Worm (Caenorhabditis elegans): ENCODE measurements around the gene nhr-55.

The nhr-55 gene

DNA sequence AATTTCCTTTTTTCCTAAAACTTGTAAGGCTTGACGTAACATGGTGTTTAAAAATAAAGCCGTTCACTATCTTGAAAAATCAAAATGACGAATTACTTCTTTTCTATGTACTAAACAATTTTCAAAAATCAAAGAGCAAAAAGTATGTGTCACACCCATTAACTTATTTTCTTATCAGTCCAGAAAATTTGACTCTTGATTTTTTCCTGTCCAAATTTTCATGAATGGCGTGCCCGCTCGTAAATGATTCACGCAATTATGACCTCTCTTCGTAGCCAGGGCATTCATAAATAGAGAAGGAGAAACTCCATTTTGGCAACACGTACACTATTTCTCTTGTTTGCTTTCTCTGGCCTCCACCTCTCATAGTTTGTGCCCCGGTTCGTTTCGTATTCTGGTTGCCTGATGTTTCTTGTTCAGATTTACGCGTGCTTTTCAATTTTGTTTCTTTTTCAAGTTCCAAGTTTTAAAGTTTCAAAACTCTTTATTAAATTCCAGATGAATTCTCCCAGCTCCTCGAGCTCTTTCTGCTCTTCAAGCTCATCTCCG, at the start of gene nhr-55:
Gene nhr-55, plus strand, starts transcription at position 499 of the 549 bp plus-strand sequence.
- TF ChIP-seq hpl-2 (GFP tag; optimal IDR thresholded peaks at IDR 0.05): no peak
- no peak for TF ChIP-seq mep-1 (tag; optimal IDR thresholded peaks at IDR 0.05)
- TF ChIP-seq elt-2 (tag; optimal IDR thresholded peaks at IDR 0.05): peak; percentile 14
- peak; percentile 5 for TF ChIP-seq fkh-8 (tag; optimal IDR thresholded peaks at IDR 0.05)
- TF ChIP-seq skn-1 (tag; optimal IDR thresholded peaks at IDR 0.05): no peak
- TF ChIP-seq unc-130 (tag; optimal IDR thresholded peaks at IDR 0.05): no peak
- no peak for TF ChIP-seq nhr-90 (tag; optimal IDR thresholded peaks at IDR 0.05; ENCODE audit: poor library complexity)
- peak in 1 of 2 experiments; percentile 1 for TF ChIP-seq lin-35 (GFP tag; optimal IDR thresholded peaks at IDR 0.05)
- TF ChIP-seq lin-15B (tag; optimal IDR thresholded peaks at IDR 0.05): no peak
- no peak for TF ChIP-seq egl-27 (tag; optimal IDR thresholded peaks at IDR 0.05)
- no peak for TF ChIP-seq lin-14 (GFP tag; optimal IDR thresholded peaks at IDR 0.05)
- TF ChIP-seq snu-23 (GFP tag; optimal IDR thresholded peaks at IDR 0.05): no peak
- no peak for TF ChIP-seq dsc-1 (tag; optimal IDR thresholded peaks at IDR 0.05)
- no peak for TF ChIP-seq isw-1 (GFP tag; IDR thresholded peaks at IDR 0.05)
- no peak for TF ChIP-seq efl-3 (GFP tag; optimal IDR thresholded peaks at IDR 0.05)
- no peak for TF ChIP-seq tbx-2 (tag; optimal IDR thresholded peaks at IDR 0.05)
- TF ChIP-seq nhr-71 (tag; optimal IDR thresholded peaks at IDR 0.05): no peak
- no peak for TF ChIP-seq ztf-11 (tag; optimal IDR thresholded peaks at IDR 0.05)
- no peak for TF ChIP-seq sptf-1 (tag; optimal IDR thresholded peaks at IDR 0.05)
- no peak for TF ChIP-seq Y116A8C.19 (tag; optimal IDR thresholded peaks at IDR 0.05; ENCODE audit: borderline replicate concordance)

DNA sequence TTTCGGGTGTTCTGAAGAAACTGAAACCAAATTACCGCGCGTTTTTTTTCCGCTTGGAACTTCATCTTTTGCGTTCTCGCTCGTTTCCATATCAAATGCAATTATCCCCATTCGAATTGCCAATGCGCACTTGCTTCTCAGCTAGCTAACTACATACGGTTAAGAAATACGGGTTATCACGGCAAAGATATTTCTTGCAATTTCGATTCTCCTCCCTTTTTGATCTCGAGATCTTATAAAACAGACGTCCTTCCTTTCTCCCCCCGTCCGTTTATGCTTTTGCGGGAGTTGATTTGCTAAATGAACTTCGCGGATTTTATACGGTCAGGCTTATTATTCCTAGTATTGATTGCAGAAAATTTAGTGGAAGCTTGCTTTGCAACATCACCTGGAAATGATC, 49.1 kb upstream of the nhr-55 start, which contains the start of gene B0554.4:
Gene B0554.4, plus strand, starts transcription at position 301 of the 400 bp plus-strand sequence.
- no peak for TF ChIP-seq blmp-1 (tag; optimal IDR thresholded peaks at IDR 0.05)
- no peak for TF ChIP-seq nhr-237 (tag; optimal IDR thresholded peaks at IDR 0.05)

DNA sequence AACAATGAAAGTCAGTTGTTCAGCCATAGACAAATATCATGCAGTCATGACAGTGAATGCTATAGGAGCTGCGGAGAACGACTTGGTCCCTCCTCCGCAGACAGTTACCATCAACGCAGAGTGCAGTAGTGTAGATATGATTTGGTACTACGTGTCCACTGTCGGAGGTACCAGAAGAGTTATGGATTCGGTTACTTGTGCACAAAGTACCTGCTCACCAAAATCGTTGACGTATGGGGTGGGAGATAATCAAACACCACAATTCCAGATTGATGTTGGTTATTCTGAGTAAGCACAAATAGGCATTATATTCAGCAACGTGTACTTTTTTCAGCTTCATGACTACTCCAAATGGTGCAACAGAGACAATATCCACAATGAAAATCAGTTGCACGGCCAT, 45.0 kb upstream of the nhr-55 start:
- TF ChIP-seq nhr-28 (tag; optimal IDR thresholded peaks at IDR 0.05) (no peak), lin-39 (tag; optimal IDR thresholded peaks at IDR 0.05) (no peak), rnt-1 (tag; optimal IDR thresholded peaks at IDR 0.05) (no peak), aha-1 (tag; optimal IDR thresholded peaks at IDR 0.05) (no peak), ets-5 (GFP tag; IDR thresholded peaks at IDR 0.05) (no peak), tbx-2 (tag; optimal IDR thresholded peaks at IDR 0.05) (no peak), ceh-88 (GFP tag; IDR thresholded peaks at IDR 0.05) (no peak), elt-3 (tag; optimal IDR thresholded peaks at IDR 0.05) (no peak), lir-3 (tag; optimal IDR thresholded peaks at IDR 0.05; ENCODE audit: poor library complexity) (no peak), ztf-4 (tag; optimal IDR thresholded peaks at IDR 0.05) (no peak), dsc-1 (tag; optimal IDR thresholded peaks at IDR 0.05) (no peak), tlp-1 (tag; optimal IDR thresholded peaks at IDR 0.05) (no peak), nhr-84 (tag; optimal IDR thresholded peaks at IDR 0.05) (no peak), nhr-20 (tag; optimal IDR thresholded peaks at IDR 0.05) (no peak), jun-1 (tag; optimal IDR thresholded peaks at IDR 0.05) (no peak), fkh-10 (GFP tag; optimal IDR thresholded peaks at IDR 0.05) (no peak), alr-1 (tag; optimal IDR thresholded peaks at IDR 0.05; ENCODE audit: borderline replicate concordance) (no peak), skn-1 (tag; optimal IDR thresholded peaks at IDR 0.05) (no peak)

DNA sequence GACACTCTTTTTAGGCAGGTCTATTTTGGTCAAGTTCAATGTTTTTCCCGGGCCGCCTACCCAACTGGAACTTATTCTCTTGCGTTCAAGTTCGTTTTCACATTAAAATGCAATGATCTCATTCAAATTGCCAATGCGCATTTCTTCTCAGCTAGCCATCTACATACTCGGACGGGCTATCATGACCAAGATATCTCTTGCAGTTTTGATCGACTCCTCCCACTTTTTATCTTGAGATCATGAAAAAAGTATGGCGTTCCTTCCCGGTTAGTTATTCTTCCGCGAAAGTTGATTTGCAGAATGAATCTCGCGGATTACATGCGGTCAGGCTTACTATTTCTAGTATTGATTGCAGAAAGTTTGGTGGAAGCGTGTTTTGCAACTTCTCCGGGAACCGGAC, 44.1 kb upstream of the nhr-55 start, which contains the start of gene B0554.2:
Gene B0554.2, plus strand, starts transcription at position 301 of the 400 bp plus-strand sequence.
- TF ChIP-seq irx-1 (tag; optimal IDR thresholded peaks at IDR 0.05) (no peak), mef-2 (tag; optimal IDR thresholded peaks at IDR 0.05) (no peak), elt-3 (tag; optimal IDR thresholded peaks at IDR 0.05) (no peak), isw-1 (GFP tag; IDR thresholded peaks at IDR 0.05) (no peak), pqm-1 (tag; optimal IDR thresholded peaks at IDR 0.05) (no peak), efl-1 (optimal IDR thresholded peaks at IDR 0.05) (no peak), efl-1 (GFP tag; optimal IDR thresholded peaks at IDR 0.05 in 1 of 2) (no peak), sptf-1 (tag; optimal IDR thresholded peaks at IDR 0.05) (no peak), hlh-17 (GFP tag; optimal IDR thresholded peaks at IDR 0.05; ENCODE audit: borderline replicate concordance) (no peak), elt-2 (tag; optimal IDR thresholded peaks at IDR 0.05) (no peak), fkh-4 (tag; optimal IDR thresholded peaks at IDR 0.05; ENCODE audit: borderline replicate concordance) (no peak), ceh-8 (GFP tag; optimal IDR thresholded peaks at IDR 0.05) (no peak)
